Worm (Caenorhabditis elegans): ENCODE results near the gene cysl-1.

cysl-1 gene

ce11 chrX:9948528-9948927 lies 5.8 kb downstream of the cysl-1 start:
- no peak for TF ChIP-seq unc-62 (GFP tag; optimal IDR thresholded peaks at IDR 0.05)

- TF ChIP-seq unc-62 (GFP tag; optimal IDR thresholded peaks at IDR 0.05): no peak
These were observed 13.0 kb downstream of the cysl-1 start for ce11 chrX:9941379-9941778.

DNA sequence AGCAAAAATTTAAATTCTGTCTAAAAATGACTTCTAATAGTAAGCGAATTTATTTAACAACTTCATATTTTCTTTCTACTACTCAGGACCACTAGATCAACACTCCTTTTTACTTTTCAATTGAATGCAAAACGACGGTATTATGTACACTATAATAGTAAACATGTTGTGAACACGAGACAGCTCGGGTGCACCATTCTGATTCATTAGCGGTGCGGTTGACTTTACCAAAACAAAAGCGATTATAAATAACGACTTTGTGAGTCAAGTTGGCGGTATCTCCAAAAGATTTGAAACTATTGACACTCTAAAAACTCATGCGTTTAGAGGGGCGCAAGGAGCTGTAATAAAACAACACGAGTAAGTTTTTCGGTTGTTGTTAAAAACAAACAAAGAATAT lies 13.8 kb downstream of the cysl-1 start:
- no peak for TF ChIP-seq unc-62 (GFP tag; optimal IDR thresholded peaks at IDR 0.05)

ce11 chrX:9938537-9938936 lies 15.8 kb downstream of the cysl-1 start, which contains the start of the genes C17G1.5 and C17G1.14:
Gene C17G1.5, plus strand, starts transcription at chrX:9938802.
Gene C17G1.14, plus strand, starts transcription at chrX:9938813.
- TF ChIP-seq unc-62 (GFP tag; optimal IDR thresholded peaks at IDR 0.05): no peak

- no peak for TF ChIP-seq unc-62 (GFP tag; optimal IDR thresholded peaks at IDR 0.05)
These were observed 16.2 kb downstream of the cysl-1 start for ce11 chrX:9938091-9938490.

ce11 chrX:9934009-9934323 lies 20.4 kb downstream of the cysl-1 start:
- no peak for TF ChIP-seq unc-62 (GFP tag; optimal IDR thresholded peaks at IDR 0.05)

- no peak for TF ChIP-seq unc-62 (GFP tag; optimal IDR thresholded peaks at IDR 0.05)
These were observed 20.9 kb downstream of the cysl-1 start for ce11 chrX:9933291-9934008.

- TF ChIP-seq unc-62 (GFP tag; optimal IDR thresholded peaks at IDR 0.05): no peak
These were observed 22.0 kb downstream of the cysl-1 start, which contains the start of gene tsp-21 for ce11 chrX:9932226-9932773. Gene tsp-21, plus strand, starts transcription at chrX:9932371.

DNA sequence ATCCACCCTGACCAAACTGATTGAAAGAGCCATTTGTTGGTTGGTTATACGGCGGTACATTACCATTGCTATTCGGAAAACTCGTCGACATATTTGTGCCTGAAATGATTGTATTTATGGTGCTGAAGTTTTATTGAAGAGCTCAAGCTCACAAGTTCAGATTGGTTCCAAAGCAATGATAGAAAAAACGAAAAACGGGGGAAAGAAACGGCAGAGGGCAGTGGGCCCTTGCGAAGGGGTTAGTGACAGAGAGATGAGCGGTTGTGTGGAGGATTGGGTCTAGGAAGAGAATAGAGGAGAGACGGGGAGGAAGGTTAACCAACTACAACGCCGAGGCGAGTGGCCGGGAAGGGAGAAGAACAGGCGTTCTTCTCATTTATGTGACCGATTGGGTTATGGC lies 23.0 kb downstream of the cysl-1 start, which contains the start of gene nra-3:
TSS of gene nra-3 (minus strand) at position 101 of the 400 bp plus-strand sequence.
- no peak for TF ChIP-seq unc-62 (GFP tag; optimal IDR thresholded peaks at IDR 0.05)

DNA sequence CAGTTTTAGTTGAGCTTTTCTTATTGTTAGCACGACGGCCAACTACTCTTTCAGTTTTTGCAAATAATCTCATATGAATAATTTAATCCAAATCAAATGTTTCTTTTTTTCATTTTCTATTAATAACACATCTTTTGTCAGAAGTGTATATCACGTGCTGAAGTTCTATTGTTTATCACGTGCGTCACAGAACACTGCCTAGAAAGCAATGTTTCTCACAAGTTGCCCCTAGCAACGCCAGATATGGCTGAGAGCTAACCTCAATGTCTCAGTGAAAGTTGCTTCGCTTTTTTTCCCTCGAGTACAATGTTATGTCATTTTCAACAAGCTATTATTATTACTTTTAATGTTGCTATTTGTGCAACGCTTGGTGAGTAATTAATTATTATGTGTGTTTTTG lies 26.3 kb downstream of the cysl-1 start:
- no peak for TF ChIP-seq unc-62 (GFP tag; optimal IDR thresholded peaks at IDR 0.05)

ce11 chrX:9924962-9925361 lies 29.4 kb downstream of the cysl-1 start, which contains the start of gene ugt-23:
Gene ugt-23, minus strand, starts transcription at chrX:9925173.
- no peak for TF ChIP-seq unc-62 (GFP tag; optimal IDR thresholded peaks at IDR 0.05)

- no peak for TF ChIP-seq unc-62 (GFP tag; optimal IDR thresholded peaks at IDR 0.05)
These were observed 33.1 kb downstream of the cysl-1 start, which contains the start of gene C17G1.2 for ce11 chrX:9921257-9921656. Gene C17G1.2, plus strand, starts transcription at chrX:9921557.

DNA sequence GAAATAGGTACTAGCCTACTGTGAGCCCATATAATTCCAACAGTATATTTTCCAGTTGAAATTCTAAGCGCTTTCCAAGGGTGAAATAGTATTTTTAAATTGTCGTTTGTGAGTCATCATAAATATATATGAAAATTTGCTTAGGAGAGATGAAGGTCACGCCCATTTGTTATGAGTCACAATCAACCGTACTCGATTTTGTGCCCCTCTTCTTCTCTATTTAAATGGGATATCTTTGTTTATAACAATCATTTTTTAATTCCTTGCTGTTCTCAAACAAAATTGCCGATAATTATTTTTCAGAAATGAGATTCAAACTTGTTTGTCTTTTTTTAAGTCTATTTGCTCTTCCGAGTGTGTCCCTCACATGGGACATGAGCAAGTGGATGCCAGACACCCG lies 35.3 kb downstream of the cysl-1 start, which contains the start of gene folr-1:
TSS of gene folr-1 (plus strand) at position 301 of the 400 bp plus-strand sequence.
- TF ChIP-seq unc-62 (GFP tag; optimal IDR thresholded peaks at IDR 0.05): no peak

DNA sequence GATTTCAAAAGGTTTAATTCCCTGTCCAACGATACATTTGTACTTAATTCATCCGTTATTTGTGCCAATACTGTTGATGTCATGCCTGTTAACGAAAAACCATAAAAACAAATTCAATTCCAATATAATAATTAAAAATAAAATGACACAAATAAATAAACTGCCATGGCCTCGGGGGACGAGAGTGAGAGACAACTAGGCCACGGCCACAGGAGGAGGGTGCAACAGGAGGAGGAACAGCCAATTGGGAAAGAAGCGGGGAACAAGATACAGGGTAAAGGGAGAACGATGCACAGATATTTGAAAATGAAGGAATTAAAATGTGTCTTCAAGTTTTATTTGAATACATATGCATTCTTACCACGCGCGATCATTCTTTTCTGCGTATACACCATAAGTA lies 37.0 kb downstream of the cysl-1 start, which contains the start of gene F21G4.6:
TSS of gene F21G4.6 (minus strand) at position 87 of the 400 bp plus-strand sequence.
- TF ChIP-seq unc-62 (GFP tag; optimal IDR thresholded peaks at IDR 0.05): no peak

DNA sequence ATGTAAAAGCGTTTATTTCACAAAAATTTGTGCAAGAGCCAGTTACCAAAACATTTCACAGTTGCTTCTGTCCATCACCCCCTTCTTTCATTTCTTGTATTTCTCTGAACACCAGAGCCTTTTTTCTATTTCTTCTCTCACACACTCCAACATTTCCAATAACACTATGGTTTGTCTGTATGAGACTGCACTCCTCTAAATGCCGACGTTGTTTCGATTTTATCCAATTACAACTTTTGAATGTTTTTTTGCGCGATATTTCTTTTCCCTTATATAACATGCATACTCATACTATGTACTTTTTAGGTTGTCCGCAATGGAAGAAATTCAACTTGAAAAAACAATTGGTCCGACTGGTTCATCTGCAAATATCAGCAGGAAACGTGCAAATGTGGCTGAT lies 48.5 kb downstream of the cysl-1 start, which contains the start of gene F21G4.5:
TSS of gene F21G4.5 (plus strand) at position 301 of the 400 bp plus-strand sequence.
- no peak for TF ChIP-seq unc-62 (GFP tag; optimal IDR thresholded peaks at IDR 0.05)

Measured in whole organism, dauer.